Worm (Caenorhabditis elegans): ENCODE measurements around the gene clec-204.

The clec-204 gene

ce11 chrV:1725353-1725752, 31.6 kb upstream of the clec-204 start, which contains the start of gene sri-27:
TSS of gene sri-27 (plus strand) at chrV:1725653.
- no peak for TF ChIP-seq lin-15B (tag; optimal IDR thresholded peaks at IDR 0.05)
- no peak for TF ChIP-seq vab-15 (tag; optimal IDR thresholded peaks at IDR 0.05)
- TF ChIP-seq lir-3 (tag; optimal IDR thresholded peaks at IDR 0.05; ENCODE audit: poor library complexity) = no peak
- no peak for TF ChIP-seq elt-3 (tag; optimal IDR thresholded peaks at IDR 0.05)
- TF ChIP-seq nhr-237 (tag; optimal IDR thresholded peaks at IDR 0.05) = no peak
- no peak for TF ChIP-seq efl-3 (GFP tag; optimal IDR thresholded peaks at IDR 0.05)
- TF ChIP-seq unc-30 (tag; optimal IDR thresholded peaks at IDR 0.05) = no peak
- no peak for TF ChIP-seq nhr-11 (tag; optimal IDR thresholded peaks at IDR 0.05)
- TF ChIP-seq nhr-71 (tag; optimal IDR thresholded peaks at IDR 0.05) = no peak
- no peak for TF ChIP-seq jun-1 (tag; optimal IDR thresholded peaks at IDR 0.05)
- no peak for TF ChIP-seq lin-39 (tag; optimal IDR thresholded peaks at IDR 0.05)
- no peak for TF ChIP-seq nhr-20 (tag; optimal IDR thresholded peaks at IDR 0.05)
- no peak for TF ChIP-seq nhr-28 (tag; optimal IDR thresholded peaks at IDR 0.05)
- no peak for TF ChIP-seq F16B12.6 (tag; optimal IDR thresholded peaks at IDR 0.05)
- TF ChIP-seq nhr-84 (tag; optimal IDR thresholded peaks at IDR 0.05) = no peak

ce11 chrV:1731918-1732317, 25.0 kb upstream of the clec-204 start, which contains the start of gene gst-21:
TSS of gene gst-21 (minus strand) at chrV:1732018.
- TF ChIP-seq nhr-20 (tag; optimal IDR thresholded peaks at IDR 0.05) (peak; percentile 29), ceh-90 (tag; optimal IDR thresholded peaks at IDR 0.05) (no peak)

- TF ChIP-seq fkh-4 (tag; optimal IDR thresholded peaks at IDR 0.05; ENCODE audit: borderline replicate concordance) (no peak), nhr-90 (tag; optimal IDR thresholded peaks at IDR 0.05; ENCODE audit: poor library complexity) (no peak), aha-1 (tag; optimal IDR thresholded peaks at IDR 0.05) (no peak), irx-1 (tag; optimal IDR thresholded peaks at IDR 0.05) (no peak), swsn-7 (tag; optimal IDR thresholded peaks at IDR 0.05) (no peak), pag-3 (tag; optimal IDR thresholded peaks at IDR 0.05; ENCODE audit: borderline replicate concordance, insufficient read depth) (no peak), ztf-4 (tag; optimal IDR thresholded peaks at IDR 0.05) (no peak), ceh-82 (tag; optimal IDR thresholded peaks at IDR 0.05) (no peak), fkh-8 (tag; optimal IDR thresholded peaks at IDR 0.05) (no peak), lin-15B (tag; optimal IDR thresholded peaks at IDR 0.05) (no peak), F16B12.6 (tag; optimal IDR thresholded peaks at IDR 0.05) (no peak), nhr-76 (tag; optimal IDR thresholded peaks at IDR 0.05) (no peak)
These were observed 22.4 kb upstream of the clec-204 start, which contains the start of gene str-160 for ce11 chrV:1734569-1734968. TSS of gene str-160 (plus strand) at chrV:1734869.

- TF ChIP-seq ceh-88 (GFP tag; IDR thresholded peaks at IDR 0.05) = no peak
- TF ChIP-seq pqm-1 (tag; optimal IDR thresholded peaks at IDR 0.05) = no peak
- TF ChIP-seq dpl-1 (GFP tag; optimal IDR thresholded peaks at IDR 0.05) = no peak
- TF ChIP-seq swsn-7 (tag; optimal IDR thresholded peaks at IDR 0.05) = no peak
- TF ChIP-seq fkh-10 (GFP tag; optimal IDR thresholded peaks at IDR 0.05) = no peak
- TF ChIP-seq lin-39 (tag; optimal IDR thresholded peaks at IDR 0.05) = no peak
These were observed 15.9 kb upstream of the clec-204 start, which contains the start of gene srab-25 for ce11 chrV:1741074-1741473. TSS of gene srab-25 (minus strand) at chrV:1741174.

- no peak for TF ChIP-seq sox-4 (tag; optimal IDR thresholded peaks at IDR 0.05)
- no peak for TF ChIP-seq lin-14 (GFP tag; optimal IDR thresholded peaks at IDR 0.05)
- no peak for TF ChIP-seq ets-5 (GFP tag; IDR thresholded peaks at IDR 0.05)
- peak; percentile 60 for TF ChIP-seq rnt-1 (tag; optimal IDR thresholded peaks at IDR 0.05)
- peak in 1 of 2 experiments; percentile 71 for TF ChIP-seq mdl-1 (tag; optimal IDR thresholded peaks at IDR 0.05)
- no peak for TF ChIP-seq ztf-11 (tag; optimal IDR thresholded peaks at IDR 0.05)
- no peak for TF ChIP-seq unc-62 (GFP tag; optimal IDR thresholded peaks at IDR 0.05)
- TF ChIP-seq hpl-2 (GFP tag; optimal IDR thresholded peaks at IDR 0.05) = peak; percentile 4
- peak; percentile 32 for TF ChIP-seq lir-3 (tag; optimal IDR thresholded peaks at IDR 0.05; ENCODE audit: poor library complexity)
- no peak for TF ChIP-seq egl-13 (tag; optimal IDR thresholded peaks at IDR 0.05)
- no peak for TF ChIP-seq unc-30 (tag; optimal IDR thresholded peaks at IDR 0.05)
- peak; percentile 33 for TF ChIP-seq irx-1 (tag; optimal IDR thresholded peaks at IDR 0.05)
- TF ChIP-seq zip-4 (GFP tag; optimal IDR thresholded peaks at IDR 0.05) = no peak
- TF ChIP-seq F16B12.6 (tag; optimal IDR thresholded peaks at IDR 0.05) = no peak
- TF ChIP-seq tlp-1 (tag; optimal IDR thresholded peaks at IDR 0.05) = no peak
- TF ChIP-seq ces-1 (GFP tag; optimal IDR thresholded peaks at IDR 0.05) = no peak
- no peak for TF ChIP-seq zag-1 (tag; optimal IDR thresholded peaks at IDR 0.05)
- TF ChIP-seq mef-2 (tag; optimal IDR thresholded peaks at IDR 0.05) = no peak
- TF ChIP-seq ama-1 (optimal IDR thresholded peaks at IDR 0.05) = no peak
These were observed 13.6 kb upstream of the clec-204 start, which contains the start of gene nhr-256 for ce11 chrV:1743205-1743870. TSS of gene nhr-256 (plus strand) at chrV:1743771.
